Worm (Caenorhabditis elegans): ENCODE results near the gene cyc-2.1.
A peak's percentile ranks its signal among the peaks of the same experiment; 100 is the strongest.
"Not testable (repeated sequence)": the region's sequence is repeated elsewhere in the genome, so short reads cannot be mapped to it uniquely, and the experiment has no call there.

cyc-2.1 gene

ce11 chrIV:4727935-4728334, 20.9 kb downstream of the cyc-2.1 start (continued):
- TF ChIP-seq dpl-1 (GFP tag; optimal IDR thresholded peaks at IDR 0.05), result peak; percentile 68
- TF ChIP-seq zfp-2 (tag; optimal IDR thresholded peaks at IDR 0.05), result peak; percentile 90
- TF ChIP-seq mdt-29 (GFP tag; IDR thresholded peaks at IDR 0.05), result peak; percentile 98
- peak; percentile 100 for TF ChIP-seq ceh-20 (GFP tag; IDR thresholded peaks at IDR 0.05)
- TF ChIP-seq arid-1 (GFP tag; conservative IDR thresholded peaks at IDR 0.05), result peak; percentile 96
- TF ChIP-seq ctbp-1 (GFP tag; IDR thresholded peaks at IDR 0.05), result peak; percentile 99
- peak; percentile 71 for TF ChIP-seq nhr-77 (tag; optimal IDR thresholded peaks at IDR 0.05)
- TF ChIP-seq F26F4.8 (GFP tag; conservative IDR thresholded peaks at IDR 0.05), result 0 out of 2 replicates have a peak, but pooled peaks have one; percentile 33
- peak; percentile 92 for TF ChIP-seq hlh-11 (tag; optimal IDR thresholded peaks at IDR 0.05)
- peak; percentile 70; the same call in 1 of the 2 replicates for TF ChIP-seq Y105C5A.15 (GFP tag; IDR thresholded peaks at IDR 0.05)
- TF ChIP-seq F49E8.2 (tag; optimal IDR thresholded peaks at IDR 0.05; ENCODE audit: borderline replicate concordance), result peak; percentile 0
- TF ChIP-seq zip-2 (tag; optimal IDR thresholded peaks at IDR 0.05), result peak; percentile 29
- TF ChIP-seq Y48G9A.11 (GFP tag; IDR thresholded peaks at IDR 0.05), result peak; percentile 96
- TF ChIP-seq hmg-1.1 (GFP tag; IDR thresholded peaks at IDR 0.05), result peak; percentile 99
- peak; percentile 100 for TF ChIP-seq dmd-6 (GFP tag; IDR thresholded peaks at IDR 0.05)
- TF ChIP-seq zip-11 (GFP tag; IDR thresholded peaks at IDR 0.05), result peak; percentile 72; the same call in 1 of the 2 replicates
- peak; percentile 100 for TF ChIP-seq lin-38 (GFP tag; IDR thresholded peaks at IDR 0.05)
- TF ChIP-seq dmd-9 (GFP tag; IDR thresholded peaks at IDR 0.05), result peak; percentile 100
- peak; percentile 99 for TF ChIP-seq D1046.2 (GFP tag; IDR thresholded peaks at IDR 0.05)
- peak; percentile 99 for TF ChIP-seq daf-8 (GFP tag; IDR thresholded peaks at IDR 0.05)
- peak; percentile 84 for TF ChIP-seq nhr-48 (tag; optimal IDR thresholded peaks at IDR 0.05)
- TF ChIP-seq tra-1 (GFP tag; IDR thresholded peaks at IDR 0.05), result peak; percentile 100
- peak; percentile 96 for TF ChIP-seq nhr-102 (tag; optimal IDR thresholded peaks at IDR 0.05)
- peak; percentile 99 for TF ChIP-seq pha-4 (GFP tag; IDR thresholded peaks at IDR 0.05)
- not testable (repeated sequence) for TF ChIP-seq pha-4, unc-62 (tag; optimal IDR thresholded peaks at IDR 0.05)
- peak; percentile 98 for TF ChIP-seq lin-1 (GFP tag; IDR thresholded peaks at IDR 0.05)
- TF ChIP-seq ceh-44 (GFP tag; IDR thresholded peaks at IDR 0.05), result peak; percentile 99
- peak; percentile 95 for TF ChIP-seq mxl-2 (GFP tag; conservative IDR thresholded peaks at IDR 0.05)
- TF ChIP-seq nhr-237 (tag; optimal IDR thresholded peaks at IDR 0.05), result peak; percentile 55
- peak; percentile 97 to 98 for TF ChIP-seq lsy-2 (tag; optimal IDR thresholded peaks at IDR 0.05)
- peak; percentile 86 for TF ChIP-seq unc-130 (GFP tag; optimal IDR thresholded peaks at IDR 0.05)
- peak; percentile 41 for TF ChIP-seq nhr-28 (tag; optimal IDR thresholded peaks at IDR 0.05)
- peak; percentile 34 for TF ChIP-seq ceh-32 (tag; optimal IDR thresholded peaks at IDR 0.05; ENCODE audit: poor library complexity)
- TF ChIP-seq mes-2 (tag; optimal IDR thresholded peaks at IDR 0.05; ENCODE audit: poor library complexity, severe bottlenecking), result peak; percentile 92
- TF ChIP-seq madf-9 (GFP tag; conservative IDR thresholded peaks at IDR 0.05), result peak; percentile 100
- TF ChIP-seq hif-1 (tag; optimal IDR thresholded peaks at IDR 0.05), result peak in 1 of 2 experiments; percentile 84
- TF ChIP-seq daf-19 (GFP tag; conservative IDR thresholded peaks at IDR 0.05), result peak; percentile 100
- TF ChIP-seq snpc-1.2 (GFP tag; IDR thresholded peaks at IDR 0.05), result peak; percentile 93
- peak; percentile 99 for TF ChIP-seq Y75B8A.6 (GFP tag; IDR thresholded peaks at IDR 0.05)
- peak; percentile 75 for TF ChIP-seq mxl-3 (GFP tag; optimal IDR thresholded peaks at IDR 0.05)
- peak; percentile 95 for TF ChIP-seq nhr-41 (GFP tag; IDR thresholded peaks at IDR 0.05)
- peak; percentile 94 for TF ChIP-seq T20F7.1 (GFP tag; optimal IDR thresholded peaks at IDR 0.05)
- TF ChIP-seq T26A8.4 (GFP tag; IDR thresholded peaks at IDR 0.05), result peak; percentile 99
- TF ChIP-seq unc-62 (GFP tag; optimal IDR thresholded peaks at IDR 0.05 in 1 of 2), result peak in 1 of 2 experiments; percentile 84
- peak; percentile 98 for TF ChIP-seq rbr-2 (tag; optimal IDR thresholded peaks at IDR 0.05)
- TF ChIP-seq tag-97 (GFP tag; IDR thresholded peaks at IDR 0.05), result peak; percentile 98
- TF ChIP-seq nhr-11 (tag; optimal IDR thresholded peaks at IDR 0.05), result peak; percentile 72
- TF ChIP-seq lin-15B (tag; optimal IDR thresholded peaks at IDR 0.05), result peak; percentile 62
- TF ChIP-seq sdz-12 (GFP tag; optimal IDR thresholded peaks at IDR 0.05), result peak; percentile 1
- peak; percentile 94 for TF ChIP-seq F37D6.2 (tag; optimal IDR thresholded peaks at IDR 0.05)

Measured in whole organism, L4 larva.